ENCODE assay signal across 2 fruit fly cellular contexts in genomic region chr3R:28118111-28118510, dm6.
TF ChIP-seq lines count a peak whose summit lies in the region.

No protein-coding gene starts in this region.

TF ChIP-seq in whole organism, embryonic, 481 proteins besides CTCF, POLR2A, EP300 and RAD21 (continued from another document and continues in another):
- peak; percentile 43 for TF ChIP-seq Sox102F (GFP tag; optimal IDR thresholded peaks at IDR 0.05; lab: Kevin White, UChicago)
- peak; percentile 27; the same call in 1 of the 2 replicates for TF ChIP-seq sob (GFP tag; IDR thresholded peaks at IDR 0.05; lab: Robert Waterston, UW)
- no peak for TF ChIP-seq pros (GFP tag; optimal IDR thresholded peaks at IDR 0.05; lab: Kevin White, UChicago)
- TF ChIP-seq eve (GFP tag; optimal IDR thresholded peaks at IDR 0.05; lab: Kevin White, UChicago): peak in 1 of 2 experiments; percentile 5
- TF ChIP-seq lmd (GFP tag; IDR thresholded peaks at IDR 0.05; lab: Robert Waterston, UW): peak; percentile 46; the same call in 1 of the 2 replicates
- TF ChIP-seq hth (optimal IDR thresholded peaks at IDR 0.05; lab: Kevin White, UChicago): no peak
- peak; percentile 31; the same call in 1 of the 3 replicates for TF ChIP-seq tgo (GFP tag; IDR thresholded peaks at IDR 0.05; lab: Robert Waterston, UW)
- peak; percentile 29 for TF ChIP-seq CG14667 (GFP tag; IDR thresholded peaks at IDR 0.05; lab: Robert Waterston, UW)
- TF ChIP-seq pan (optimal IDR thresholded peaks at IDR 0.05; lab: Kevin White, UChicago): no peak
- peak in 1 of 2 experiments; percentile 14 for TF ChIP-seq pan (GFP tag; optimal IDR thresholded peaks at IDR 0.05 in 1 of 2, IDR thresholded peaks at IDR 0.05 in 1 of 2)
- TF ChIP-seq Asciz (GFP tag; optimal IDR thresholded peaks at IDR 0.05; lab: Kevin White, UChicago): no peak
- TF ChIP-seq tna (GFP tag; IDR thresholded peaks at IDR 0.05; lab: Robert Waterston, UW; ENCODE audit: partially characterized antibody): no peak
- 0 out of 2 replicates have a peak, but pooled peaks have one; percentile 26 for TF ChIP-seq Awh (GFP tag; IDR thresholded peaks at IDR 0.05; lab: Robert Waterston, UW)
- peak; percentile 33; the same call in 1 of the 2 replicates for TF ChIP-seq CG32532 (GFP tag; IDR thresholded peaks at IDR 0.05; lab: Robert Waterston, UW)
- peak; percentile 12; the same call in 1 of the 3 replicates for TF ChIP-seq ken (GFP tag; IDR thresholded peaks at IDR 0.05; lab: Robert Waterston, UW)
- peak; percentile 2 for TF ChIP-seq CG18619 (GFP tag; optimal IDR thresholded peaks at IDR 0.05; lab: Kevin White, UChicago)
- peak; percentile 84 for TF ChIP-seq lab (GFP tag; optimal IDR thresholded peaks at IDR 0.05; lab: Kevin White, UChicago)
- TF ChIP-seq Aef1 (GFP tag; IDR thresholded peaks at IDR 0.05; lab: Robert Waterston, UW): peak; percentile 37; the same call in 1 of the 3 replicates
- no peak for TF ChIP-seq Sry-δ (GFP tag; optimal IDR thresholded peaks at IDR 0.05; lab: Kevin White, UChicago)
- peak; percentile 55 for TF ChIP-seq dmrt99B (tag; optimal IDR thresholded peaks at IDR 0.05; lab: Kevin White, UChicago)
- no peak for TF ChIP-seq eyg (GFP tag; optimal IDR thresholded peaks at IDR 0.05; lab: Kevin White, UChicago)
- 0 out of 2 replicates have a peak, but pooled peaks have one; percentile 23 for TF ChIP-seq seq (GFP tag; IDR thresholded peaks at IDR 0.05; lab: Robert Waterston, UW)
- peak; percentile 54 for TF ChIP-seq CG15269 (tag; optimal IDR thresholded peaks at IDR 0.05; lab: Kevin White, UChicago)
- TF ChIP-seq CG7839 (tag; optimal IDR thresholded peaks at IDR 0.05; lab: Kevin White, UChicago): peak; percentile 47
- peak; percentile 8 for TF ChIP-seq Abd-B (GFP tag; optimal IDR thresholded peaks at IDR 0.05; lab: Kevin White, UChicago)
- peak; percentile 27 for TF ChIP-seq Hsf (GFP tag; optimal IDR thresholded peaks at IDR 0.05; lab: Kevin White, UChicago)
- TF ChIP-seq CG2120 (GFP tag; optimal IDR thresholded peaks at IDR 0.05; lab: Kevin White, UChicago): peak; percentile 57
- TF ChIP-seq CG12391 (tag; optimal IDR thresholded peaks at IDR 0.05; lab: Kevin White, UChicago): peak; percentile 28
- 0 out of 3 replicates have a peak, but pooled peaks have one; percentile 36 for TF ChIP-seq CG11560 (tag; IDR thresholded peaks at IDR 0.05; lab: Robert Waterston, UW)
- TF ChIP-seq CG8924 (tag; optimal IDR thresholded peaks at IDR 0.05; lab: Kevin White, UChicago): peak; percentile 1
- no peak for TF ChIP-seq D19B (GFP tag; optimal IDR thresholded peaks at IDR 0.05; lab: Kevin White, UChicago)
- TF ChIP-seq prd (optimal IDR thresholded peaks at IDR 0.05; lab: Kevin White, UChicago): no peak
- TF ChIP-seq prd (GFP tag; IDR thresholded peaks at IDR 0.05; lab: Robert Waterston, UW): peak; percentile 50; the same call in 2 of the 3 replicates
- TF ChIP-seq az2 (GFP tag; optimal IDR thresholded peaks at IDR 0.05; lab: Kevin White, UChicago): peak; percentile 10
- 0 out of 2 replicates have a peak, but pooled peaks have one; percentile 12 for TF ChIP-seq wdn (GFP tag; IDR thresholded peaks at IDR 0.05; lab: Robert Waterston, UW)
- TF ChIP-seq E2f2 (GFP tag; IDR thresholded peaks at IDR 0.05; lab: Robert Waterston, UW): 0 out of 2 replicates have a peak, but pooled peaks have one; percentile 17
- TF ChIP-seq CG9817 (tag; optimal IDR thresholded peaks at IDR 0.05; lab: Kevin White, UChicago): peak; percentile 45
- peak; percentile 41; the same call in 1 of the 2 replicates for TF ChIP-seq sisA (GFP tag; IDR thresholded peaks at IDR 0.05; lab: Robert Waterston, UW)
- TF ChIP-seq ewg (GFP tag; optimal IDR thresholded peaks at IDR 0.05; lab: Kevin White, UChicago): peak; percentile 16
- peak; percentile 16 for TF ChIP-seq bab2 (GFP tag; optimal IDR thresholded peaks at IDR 0.05; lab: Kevin White, UChicago)
- TF ChIP-seq Xbp1 (GFP tag; optimal IDR thresholded peaks at IDR 0.05; lab: Kevin White, UChicago): peak; percentile 21
- TF ChIP-seq gsb-n (tag; optimal IDR thresholded peaks at IDR 0.05; lab: Kevin White, UChicago): no peak
- no peak for TF ChIP-seq MESR4 (GFP tag; optimal IDR thresholded peaks at IDR 0.05; lab: Kevin White, UChicago)
- peak; percentile 44 for TF ChIP-seq NfI (GFP tag; optimal IDR thresholded peaks at IDR 0.05; lab: Kevin White, UChicago)
- TF ChIP-seq Dek (tag; optimal IDR thresholded peaks at IDR 0.05; lab: Kevin White, UChicago): peak; percentile 21
- no peak for TF ChIP-seq Dll (GFP tag; IDR thresholded peaks at IDR 0.05; lab: Robert Waterston, UW; ENCODE audit: partially characterized antibody)
- TF ChIP-seq CG13894 (tag; optimal IDR thresholded peaks at IDR 0.05; lab: Kevin White, UChicago): peak; percentile 50
- peak; percentile 46; the same call in 2 of the 3 replicates for TF ChIP-seq CG14050 (GFP tag; IDR thresholded peaks at IDR 0.05; lab: Robert Waterston, UW)
- TF ChIP-seq Dbx (GFP tag; IDR thresholded peaks at IDR 0.05; lab: Robert Waterston, UW): 0 out of 3 replicates have a peak, but pooled peaks have one; percentile 46
- TF ChIP-seq CG3847 (GFP tag; IDR thresholded peaks at IDR 0.05; lab: Robert Waterston, UW): 0 out of 2 replicates have a peak, but pooled peaks have one; percentile 20
- TF ChIP-seq so (GFP tag; IDR thresholded peaks at IDR 0.05; lab: Robert Waterston, UW): 0 out of 3 replicates have a peak, but pooled peaks have one; percentile 18
- 0 out of 2 replicates have a peak, but pooled peaks have one; percentile 13 for TF ChIP-seq onecut (GFP tag; IDR thresholded peaks at IDR 0.05; lab: Robert Waterston, UW)
- peak; percentile 3 for TF ChIP-seq CG9727 (GFP tag; optimal IDR thresholded peaks at IDR 0.05; lab: Kevin White, UChicago)
- peak; percentile 38 for TF ChIP-seq Hand (GFP tag; optimal IDR thresholded peaks at IDR 0.05; lab: Kevin White, UChicago)
- TF ChIP-seq Pdp1 (GFP tag; optimal IDR thresholded peaks at IDR 0.05; lab: Kevin White, UChicago): no peak
- peak; percentile 12 to 36 for TF ChIP-seq dpn (GFP tag; optimal IDR thresholded peaks at IDR 0.05; lab: Kevin White, UChicago)
- TF ChIP-seq zfh2 (GFP tag; optimal IDR thresholded peaks at IDR 0.05; lab: Kevin White, UChicago): no peak
- TF ChIP-seq ranshi (GFP tag; IDR thresholded peaks at IDR 0.05; lab: Robert Waterston, UW): 0 out of 2 replicates have a peak, but pooled peaks have one; percentile 26
- peak; percentile 47 for TF ChIP-seq Fer3 (tag; optimal IDR thresholded peaks at IDR 0.05; lab: Kevin White, UChicago)
- TF ChIP-seq bcd (GFP tag; optimal IDR thresholded peaks at IDR 0.05; lab: Kevin White, UChicago): peak; percentile 16
- TF ChIP-seq CG9932 (GFP tag; IDR thresholded peaks at IDR 0.05; lab: Robert Waterston, UW): 0 out of 2 replicates have a peak, but pooled peaks have one; percentile 14

TF ChIP-seq in whole organism, prepupa, 60 proteins besides CTCF, POLR2A, EP300 and RAD21 (continued from another document):
- TF ChIP-seq CG6808 (GFP tag; optimal IDR thresholded peaks at IDR 0.05; lab: Kevin White, UChicago): peak; percentile 3
